Worm (Caenorhabditis elegans): ENCODE measurements around the gene bir-2.

bir-2 gene

ce11 chrV:13568533-13568932 is at the start of gene bir-2, which contains the start of gene nuaf-1:
Gene bir-2 (plus strand): TSS chrV:13568850.
Gene nuaf-1 (minus strand): TSS chrV:13568630.
- TF ChIP-seq dsc-1 (tag; optimal IDR thresholded peaks at IDR 0.05) (peak; percentile 60), efl-3 (GFP tag; optimal IDR thresholded peaks at IDR 0.05) (no peak), snpc-4 (tag; optimal IDR thresholded peaks at IDR 0.05) (peak; percentile 28), nhr-90 (tag; optimal IDR thresholded peaks at IDR 0.05; ENCODE audit: poor library complexity) (peak; percentile 50), F16B12.6 (tag; optimal IDR thresholded peaks at IDR 0.05) (peak; percentile 23), lin-13 (GFP tag; optimal IDR thresholded peaks at IDR 0.05) (peak; percentile 48), nhr-12 (tag; optimal IDR thresholded peaks at IDR 0.05) (no peak), nhr-77 (tag; optimal IDR thresholded peaks at IDR 0.05) (no peak), unc-98 (GFP tag; IDR thresholded peaks at IDR 0.05) (no peak), blmp-1 (tag; optimal IDR thresholded peaks at IDR 0.05) (peak; percentile 38), ceh-90 (tag; optimal IDR thresholded peaks at IDR 0.05) (peak; percentile 39), mef-2 (tag; optimal IDR thresholded peaks at IDR 0.05) (no peak), elt-3 (tag; optimal IDR thresholded peaks at IDR 0.05) (peak in 2 of 6 experiments; percentile 25 to 65), irx-1 (tag; optimal IDR thresholded peaks at IDR 0.05) (peak; percentile 23), dpl-1 (GFP tag; optimal IDR thresholded peaks at IDR 0.05) (peak; percentile 75 to 91 (median 85)), nhr-19 (GFP tag; conservative IDR thresholded peaks at IDR 0.05) (peak; percentile 54), nhr-71 (tag; optimal IDR thresholded peaks at IDR 0.05) (peak; percentile 77), C34B4.2 (tag; optimal IDR thresholded peaks at IDR 0.05) (no peak), mep-1 (tag; optimal IDR thresholded peaks at IDR 0.05) (peak; percentile 85), egl-13 (tag; optimal IDR thresholded peaks at IDR 0.05) (peak; percentile 26), pax-3 (tag; optimal IDR thresholded peaks at IDR 0.05) (peak; percentile 57), ztf-11 (tag; optimal IDR thresholded peaks at IDR 0.05) (peak in 1 of 2 experiments; percentile 47), lin-14 (GFP tag; optimal IDR thresholded peaks at IDR 0.05) (peak; percentile 70), egl-27 (tag; optimal IDR thresholded peaks at IDR 0.05) (no peak), zag-1 (tag; optimal IDR thresholded peaks at IDR 0.05) (no peak), skn-1 (tag; optimal IDR thresholded peaks at IDR 0.05) (peak; percentile 55), ama-1 (optimal IDR thresholded peaks at IDR 0.05) (no peak), swsn-7 (tag; optimal IDR thresholded peaks at IDR 0.05) (peak; percentile 63), tbx-2 (tag; optimal IDR thresholded peaks at IDR 0.05) (peak; percentile 52), mab-9 (GFP tag; IDR thresholded peaks at IDR 0.05) (no peak), efl-1 (optimal IDR thresholded peaks at IDR 0.05) (peak; percentile 68 to 82), efl-1 (GFP tag; optimal IDR thresholded peaks at IDR 0.05 in 1 of 2) (peak; percentile 85 to 98), ceh-82 (tag; optimal IDR thresholded peaks at IDR 0.05) (peak in 2 of 3 experiments; percentile 47 to 55), C16A3.4 (tag; optimal IDR thresholded peaks at IDR 0.05) (peak; percentile 54), jun-1 (tag; optimal IDR thresholded peaks at IDR 0.05) (peak; percentile 28), lin-15B (tag; optimal IDR thresholded peaks at IDR 0.05) (peak; percentile 75), nhr-47 (tag; optimal IDR thresholded peaks at IDR 0.05) (peak; percentile 78), rnt-1 (tag; optimal IDR thresholded peaks at IDR 0.05) (peak; percentile 88), nhr-76 (tag; optimal IDR thresholded peaks at IDR 0.05) (no peak), nhr-85 (tag) (peak; percentile 73), lin-35 (GFP tag; optimal IDR thresholded peaks at IDR 0.05) (peak; percentile 78 to 90), unc-86 (tag; optimal IDR thresholded peaks at IDR 0.05) (peak; percentile 54), xbp-1 (tag; optimal IDR thresholded peaks at IDR 0.05) (peak; percentile 57), lsy-2 (tag; optimal IDR thresholded peaks at IDR 0.05) (peak; percentile 70 to 74), ztf-4 (tag; optimal IDR thresholded peaks at IDR 0.05) (no peak), pag-3 (tag; optimal IDR thresholded peaks at IDR 0.05; ENCODE audit: borderline replicate concordance, insufficient read depth) (peak; percentile 27), ceh-88 (GFP tag; IDR thresholded peaks at IDR 0.05) (no peak), nhr-20 (tag; optimal IDR thresholded peaks at IDR 0.05) (peak; percentile 59), fkh-8 (tag; optimal IDR thresholded peaks at IDR 0.05) (peak; percentile 41), snu-23 (GFP tag; optimal IDR thresholded peaks at IDR 0.05) (peak; percentile 73), unc-130 (tag; optimal IDR thresholded peaks at IDR 0.05) (peak; percentile 62)

Data from whole organism, L1 larva.